Fruit fly (Drosophila melanogaster) whole organism, wandering third instar larva: ENCODE results near the gene CG34126.

Source experiments
- Dif ChIP-seq: fragments of 200-275, 200-300 bp; sonication (Bioruptor generic); optimal IDR thresholded peaks from 2 replicates; lab custom pipeline; 2018; ENCODE audit warnings: missing biosample characterization, missing genetic modification characterization; ENCODE audit not compliant: partially characterized antibody
- Myc ChIP-seq: fragments of >200 bp; optimal IDR thresholded peaks from 2 replicates; lab custom pipeline; 2017
- N ChIP-seq: fragments of >200 bp; optimal IDR thresholded peaks from 2 replicates; lab custom pipeline; 2018; ENCODE audit warnings: missing biosample characterization, missing external identifiers, missing genetic modification characterization
- OdsH ChIP-seq: fragments of 200-800 bp; sonication (Bioruptor generic); optimal IDR thresholded peaks from 2 replicates; lab custom pipeline; 2016; ENCODE audit warnings: missing biosample characterization, mild to moderate bottlenecking, missing genetic modification characterization
- brk ChIP-seq: fragments of 200-800 bp; sonication (Bioruptor generic); optimal IDR thresholded peaks from 2 replicates; lab custom pipeline; 2016; ENCODE audit warnings: missing biosample characterization, mild to moderate bottlenecking, missing genetic modification characterization
- dmrt93B ChIP-seq: fragments of 200-800 bp; sonication (Bioruptor generic); optimal IDR thresholded peaks from 2 replicates; lab custom pipeline; 2018; ENCODE audit warnings: missing biosample characterization, mild to moderate bottlenecking, missing genetic modification characterization
- pan ChIP-seq: fragments of >200 bp; optimal IDR thresholded peaks from 2 replicates; lab custom pipeline; 2017
- psq ChIP-seq: fragments of 200-800 bp; sonication (Bioruptor generic); optimal IDR thresholded peaks from 3 replicates; lab custom pipeline; 2017; ENCODE audit warnings: missing biosample characterization, mild to moderate bottlenecking, missing genetic modification characterization, moderate library complexity
- rgr ChIP-seq: fragments of 200-800 bp; sonication (Bioruptor generic); optimal IDR thresholded peaks from 3 replicates; lab custom pipeline; 2016; ENCODE audit warnings: missing biosample characterization, mild to moderate bottlenecking, missing genetic modification characterization
- usp ChIP-seq: fragments of >200 bp; optimal IDR thresholded peaks from 2 replicates; lab custom pipeline; 2017; ENCODE audit warnings: missing biosample characterization, missing genetic modification characterization

DNA sequence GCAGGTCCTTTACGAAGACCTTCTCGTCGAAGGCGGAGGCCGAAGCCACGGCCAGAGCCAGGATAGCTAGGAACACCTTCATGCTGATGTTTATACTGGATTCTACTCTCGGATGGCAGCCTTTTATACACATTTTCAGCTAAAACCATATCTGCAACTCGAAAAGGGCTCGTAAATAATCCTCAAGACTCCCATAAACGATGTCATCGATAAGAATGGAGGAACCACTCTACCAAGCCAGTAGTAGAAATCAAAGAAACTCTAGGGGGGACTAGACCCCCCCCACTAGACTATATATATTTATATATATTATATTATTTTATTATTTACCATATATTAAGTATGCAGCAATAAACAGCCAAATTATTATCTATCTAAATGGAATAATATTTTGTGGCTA is 30.7 kb upstream of the CG34126 start, which contains the start of gene Jon25Biii:
- no peak for TF ChIP-seq OdsH
- no peak for TF ChIP-seq brk (GFP tag; lab: Kevin White, UChicago)
- TF ChIP-seq usp (GFP tag; lab: Kevin White, UChicago), result no peak
- TF ChIP-seq psq (GFP tag; lab: Kevin White, UChicago), result no peak
- no peak for TF ChIP-seq pan (lab: Kevin White, UChicago)
- TF ChIP-seq Myc (lab: Kevin White, UChicago), result no peak
- TF ChIP-seq dmrt93B, result no peak
- TF ChIP-seq Dif, result no peak
- no peak for TF ChIP-seq N
- TF ChIP-seq rgr (GFP tag; lab: Kevin White, UChicago), result no peak
